Worm (Caenorhabditis elegans) whole organism, dauer: Measurements from ENCODE around the gene F27B3.8.

Source experiments
- unc-62 ChIP-seq: sonication (generic microtip); optimal IDR thresholded peaks from 2 replicates; lab custom pipeline; 2017; ENCODE audit warnings: missing biosample characterization, missing genetic modification reagents, missing genetic modification characterization

The F27B3.8 gene

ce11 chrIII:6605442-6605992, 26.0 kb downstream of the F27B3.8 start:
- no peak for TF ChIP-seq unc-62 (GFP tag; lab: Kevin White, UChicago)

ce11 chrIII:6606022-6606467, 26.5 kb downstream of the F27B3.8 start:
- no peak for TF ChIP-seq unc-62 (GFP tag; lab: Kevin White, UChicago)

ce11 chrIII:6606641-6607040, 27.1 kb downstream of the F27B3.8 start:
- no peak for TF ChIP-seq unc-62 (GFP tag; lab: Kevin White, UChicago)

- no peak for TF ChIP-seq unc-62 (GFP tag; lab: Kevin White, UChicago)
These were observed 27.6 kb downstream of the F27B3.8 start for ce11 chrIII:6607067-6607466.

ce11 chrIII:6607646-6608045, 28.1 kb downstream of the F27B3.8 start:
- no peak for TF ChIP-seq unc-62 (GFP tag; lab: Kevin White, UChicago)

- no peak for TF ChIP-seq unc-62 (GFP tag; lab: Kevin White, UChicago)
These were observed 28.7 kb downstream of the F27B3.8 start, which contains the start of the genes mdh-2 and F20H11.4 for ce11 chrIII:6608101-6608672. TSS of gene mdh-2 (minus strand) at chrIII:6608106. TSS of gene F20H11.4 (plus strand) at chrIII:6608622.

- no peak for TF ChIP-seq unc-62 (GFP tag; lab: Kevin White, UChicago)
These were observed 31.0 kb downstream of the F27B3.8 start, which contains the start of gene srh-40 for ce11 chrIII:6610522-6610921. TSS of gene srh-40 (plus strand) at chrIII:6610822.

- no peak for TF ChIP-seq unc-62 (GFP tag; lab: Kevin White, UChicago)
These were observed 32.8 kb downstream of the F27B3.8 start, which contains the start of gene ctsa-4.2 for ce11 chrIII:6612282-6612681. TSS of gene ctsa-4.2 (plus strand) at chrIII:6612528.

- TF ChIP-seq unc-62 (GFP tag; lab: Kevin White, UChicago) = no peak
These were observed 35.6 kb downstream of the F27B3.8 start, which contains the start of gene cmtr-2 for ce11 chrIII:6615064-6615463. TSS of gene cmtr-2 (plus strand) at chrIII:6615414.

ce11 chrIII:6619952-6620351, 40.5 kb downstream of the F27B3.8 start, which contains the start of gene C13B9.2:
TSS of gene C13B9.2 (plus strand) at chrIII:6620252.
- TF ChIP-seq unc-62 (GFP tag; lab: Kevin White, UChicago) = no peak

- TF ChIP-seq unc-62 (GFP tag; lab: Kevin White, UChicago) = no peak
These were observed 45.4 kb downstream of the F27B3.8 start, which contains the start of gene copd-1 for ce11 chrIII:6624872-6625271. TSS of gene copd-1 (minus strand) at chrIII:6624972.

- TF ChIP-seq unc-62 (GFP tag; lab: Kevin White, UChicago) = no peak
These were observed 45.8 kb downstream of the F27B3.8 start for ce11 chrIII:6625317-6625716.
